Worm (Caenorhabditis elegans): Measurements from ENCODE around the gene tag-120.

DNA sequence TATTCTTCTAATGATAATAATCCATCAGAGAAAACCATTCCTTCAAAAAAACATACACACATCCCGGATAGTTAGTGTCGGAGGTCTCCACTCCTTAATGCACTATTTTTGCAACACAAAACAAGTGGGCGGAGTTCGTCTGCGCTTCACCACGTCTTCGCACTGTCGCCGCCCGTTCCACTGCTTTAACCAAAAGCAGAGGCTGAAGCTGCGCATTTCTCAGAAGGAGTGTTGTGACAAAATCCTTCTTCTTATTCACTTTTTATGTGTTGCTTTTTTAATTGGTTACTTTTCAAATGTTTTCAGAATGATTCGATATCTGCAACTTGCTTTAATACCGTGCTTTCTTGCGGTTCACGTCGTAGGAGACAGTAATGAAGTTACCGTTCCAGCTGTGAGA, 35.3 kb upstream of the tag-120 start, which contains the start of gene F58E6.13:
- TF ChIP-seq ceh-91 (GFP tag; IDR thresholded peaks at IDR 0.05): no peak
- no peak for TF ChIP-seq Y56A3A.18 (GFP tag; IDR thresholded peaks at IDR 0.05)

Measured in whole organism, young adult.